Fruit fly (Drosophila melanogaster) whole organism, embryonic: ENCODE results near the gene CG15877.

ENCODE experiments used
- ATbp ChIP-seq: fragments of 200-800 bp; sonication (Bioruptor generic); optimal IDR thresholded peaks from 2 replicates; lab custom pipeline; 2017; ENCODE audit warnings: missing biosample characterization, mild to moderate bottlenecking, missing genetic modification characterization, missing genetic modification reagents
- Ada2b ChIP-seq: fragments of 200-800 bp; sonication (Bioruptor generic); IDR thresholded peaks from 2 replicates; pipeline ENCODE4 v1.3.6; 2022; ENCODE audit warnings: missing biosample characterization, missing genetic modification characterization
- Aef1 ChIP-seq: fragments of 200-800 bp; sonication (Bioruptor generic); IDR thresholded peaks from 3 replicates; pipeline ENCODE4 v1.3.6; 2022; ENCODE audit warnings: missing biosample characterization, missing genetic modification characterization
- Atf-2 ChIP-seq: fragments of 200-800 bp; sonication (Bioruptor generic); optimal IDR thresholded peaks from 2 replicates; lab custom pipeline; 2016; ENCODE audit warnings: missing biosample characterization, missing genetic modification characterization
- Blimp-1 ChIP-seq: fragments of 200-800 bp; sonication (Bioruptor generic); optimal IDR thresholded peaks from 3 replicates; lab custom pipeline; 2018; ENCODE audit warnings: missing biosample characterization, missing genetic modification characterization, mild to moderate bottlenecking, moderate library complexity, missing genetic modification reagents
- CG10366 ChIP-seq: fragments of 200-800 bp; sonication (Bioruptor generic); IDR thresholded peaks from 2 replicates; pipeline ENCODE4 v1.3.6; 2022; ENCODE audit warnings: missing biosample characterization, missing genetic modification characterization
- CG10979 ChIP-seq: fragments of 200-800 bp; sonication (Bioruptor generic); optimal IDR thresholded peaks from 2 replicates; lab custom pipeline; 2018; ENCODE audit warnings: missing biosample characterization, mild to moderate bottlenecking, missing genetic modification characterization, moderate library complexity
- CG11560 ChIP-seq: fragments of 200-800 bp; sonication (Bioruptor generic); IDR thresholded peaks from 3 replicates; pipeline ENCODE4 v1.3.6; 2022; ENCODE audit warnings: missing biosample characterization, missing genetic modification characterization
- CG12391 ChIP-seq: fragments of 200-800 bp; sonication (Bioruptor generic); optimal IDR thresholded peaks from 3 replicates; lab custom pipeline; 2018; ENCODE audit warnings: missing biosample characterization, mild to moderate bottlenecking, missing genetic modification characterization, moderate library complexity
- CG12769 ChIP-seq: fragments of 200-800 bp; sonication (Bioruptor generic); optimal IDR thresholded peaks from 2 replicates; lab custom pipeline; 2019; ENCODE audit warnings: missing biosample characterization, mild to moderate bottlenecking, missing genetic modification characterization, moderate library complexity
- CG13424 ChIP-seq: fragments of 200-800 bp; sonication (Bioruptor generic); optimal IDR thresholded peaks from 2 replicates; lab custom pipeline; 2019; ENCODE audit warnings: missing biosample characterization, mild to moderate bottlenecking, missing genetic modification characterization, moderate library complexity
- CG17328 ChIP-seq: fragments of 200-800 bp; sonication (Bioruptor generic); IDR thresholded peaks from 2 replicates; pipeline ENCODE4 v1.3.6; 2022; ENCODE audit warnings: missing biosample characterization, missing genetic modification characterization
- CG17829 ChIP-seq: fragments of 200-800 bp; optimal IDR thresholded peaks from 2 replicates; lab custom pipeline; 2019; ENCODE audit warnings: missing biosample characterization, mild to moderate bottlenecking, missing genetic modification characterization, moderate library complexity
- CG18262 ChIP-seq: fragments of 200-800 bp; optimal IDR thresholded peaks from 3 replicates; lab custom pipeline; 2019; ENCODE audit warnings: missing biosample characterization, mild to moderate bottlenecking, missing genetic modification characterization, moderate library complexity
- CG30403 ChIP-seq: fragments of 200-800 bp; sonication (Bioruptor generic); optimal IDR thresholded peaks from 3 replicates; lab custom pipeline; 2016; ENCODE audit warnings: missing biosample characterization, missing genetic modification characterization
- CG7839 ChIP-seq: fragments of 200-800 bp; sonication (Bioruptor generic); optimal IDR thresholded peaks from 3 replicates; lab custom pipeline; 2018; ENCODE audit warnings: missing biosample characterization, mild to moderate bottlenecking, missing genetic modification characterization, moderate library complexity
- CG8359 ChIP-seq: fragments of 200-800 bp; sonication (Bioruptor generic); optimal IDR thresholded peaks from 2 replicates; lab custom pipeline; 2017; ENCODE audit warnings: missing biosample characterization, mild to moderate bottlenecking, missing genetic modification characterization, borderline replicate concordance
- CG9797 ChIP-seq: fragments of 200-800 bp; sonication (Bioruptor generic); optimal IDR thresholded peaks from 3 replicates; lab custom pipeline; 2018; ENCODE audit warnings: missing biosample characterization, mild to moderate bottlenecking, missing genetic modification characterization
- Deaf1 ChIP-seq: fragments of 200-800 bp; optimal IDR thresholded peaks from 3 replicates; lab custom pipeline; 2019; ENCODE audit warnings: missing biosample characterization, mild to moderate bottlenecking, missing genetic modification characterization, moderate library complexity
- E2f2 ChIP-seq: fragments of 200-800 bp; sonication (Bioruptor generic); IDR thresholded peaks from 2 replicates; pipeline ENCODE4 v1.3.6; 2022; ENCODE audit warnings: missing biosample characterization, missing genetic modification characterization
- Eip74EF ChIP-seq, 2 experiments: fragments of 200-800 bp in 1 of 2; fragments of >200 bp in 1 of 2; sonication (Bioruptor generic) in 1 of 2; optimal IDR thresholded peaks; 2 replicates each; lab custom pipeline; 2017 to 2019; ENCODE audit warnings: missing biosample characterization in 2 of 2, missing genetic modification characterization in 2 of 2, mild to moderate bottlenecking in 1 of 2, moderate library complexity in 1 of 2
- H15 ChIP-seq: fragments of 200-800 bp; sonication (Bioruptor generic); IDR thresholded peaks from 3 replicates; pipeline ENCODE4 v1.3.6; 2022; ENCODE audit warnings: missing biosample characterization, missing genetic modification characterization
- Med ChIP-seq: fragments of 200-800 bp; sonication (Bioruptor generic); peaks from one replicate; lab custom pipeline; 2016; ENCODE audit warnings: missing biosample characterization, missing genetic modification characterization, mild to moderate bottlenecking, inconsistent platforms, moderate library complexity
- Poxn ChIP-seq: fragments of 200-800 bp; sonication (Bioruptor generic); IDR thresholded peaks from 2 replicates; pipeline ENCODE4 v1.3.6; 2022; ENCODE audit warnings: missing biosample characterization, missing genetic modification characterization
- Sox102F ChIP-seq: fragments of 200-800 bp; sonication (Bioruptor generic); optimal IDR thresholded peaks from 2 replicates; lab custom pipeline; 2018; ENCODE audit warnings: missing biosample characterization, mild to moderate bottlenecking, missing genetic modification characterization, moderate library complexity
- abd-A ChIP-seq: fragments of 200-800 bp; sonication (Bioruptor generic); optimal IDR thresholded peaks from 3 replicates; lab custom pipeline; 2019; ENCODE audit warnings: missing biosample characterization, mild to moderate bottlenecking, missing genetic modification characterization, moderate library complexity
- ac ChIP-seq: fragments of 200-800 bp; sonication (Bioruptor generic); optimal IDR thresholded peaks from 3 replicates; lab custom pipeline; 2017; ENCODE audit warnings: missing biosample characterization, mild to moderate bottlenecking, missing genetic modification characterization
- aop ChIP-seq: fragments of 200-800 bp; sonication (Bioruptor generic); IDR thresholded peaks from 2 replicates; pipeline ENCODE4 v1.3.6; 2022; ENCODE audit warnings: missing biosample characterization, missing genetic modification characterization
- ap ChIP-seq: fragments of 200-800 bp; sonication (Bioruptor generic); IDR thresholded peaks from 2 replicates; pipeline ENCODE4 v1.3.6; 2022; ENCODE audit warnings: missing biosample characterization, missing genetic modification characterization
- ase ChIP-seq: fragments of 200-800 bp; sonication (Bioruptor generic); IDR thresholded peaks from 3 replicates; pipeline ENCODE4 v1.3.6; 2022; ENCODE audit warnings: missing biosample characterization, missing genetic modification characterization
- bsh ChIP-seq, 2 experiments: fragments of 200-800 bp; sonication (Bioruptor generic); optimal IDR thresholded peaks; 2 replicates each; lab custom pipeline; 2017 to 2018; ENCODE audit warnings: mild to moderate bottlenecking in 2 of 2, missing biosample characterization in 2 of 2, missing genetic modification characterization in 2 of 2, moderate library complexity in 1 of 2
- chinmo ChIP-seq: fragments of 200-800 bp; sonication (Bioruptor generic); IDR thresholded peaks from 4 replicates; pipeline ENCODE4 v1.3.6; 2022; ENCODE audit warnings: missing biosample characterization, missing genetic modification characterization; ENCODE audit not compliant: partially characterized antibody
- corto ChIP-seq: fragments of 200-800 bp; sonication (Bioruptor generic); optimal IDR thresholded peaks from 2 replicates; lab custom pipeline; 2016; ENCODE audit warnings: missing biosample characterization, mild to moderate bottlenecking, missing genetic modification characterization, moderate library complexity
- gem ChIP-seq: fragments of 200-800 bp; sonication (Bioruptor generic); optimal IDR thresholded peaks from 2 replicates; lab custom pipeline; 2019; ENCODE audit warnings: missing biosample characterization, mild to moderate bottlenecking, missing genetic modification characterization, moderate library complexity
- grau ChIP-seq: fragments of 200-800 bp; optimal IDR thresholded peaks from 3 replicates; lab custom pipeline; 2019; ENCODE audit warnings: missing biosample characterization, mild to moderate bottlenecking, missing genetic modification characterization, moderate library complexity
- kni ChIP-seq: fragments of 200-800 bp; sonication (Bioruptor generic); optimal IDR thresholded peaks from 3 replicates; lab custom pipeline; 2017; ENCODE audit warnings: mild to moderate bottlenecking, missing biosample characterization, missing genetic modification reagents, missing genetic modification characterization
- lola ChIP-seq, 3 experiments: fragments of >200 bp in 2 of 3; fragments of 200-800 bp in 1 of 3; sonication (Bioruptor generic) in 1 of 3; optimal IDR thresholded peaks; 2 replicates each; lab custom pipeline; 2017 to 2019; ENCODE audit warnings: missing biosample characterization in 3 of 3, missing genetic modification characterization in 3 of 3, mild to moderate bottlenecking in 1 of 3, moderate library complexity in 1 of 3
- nmo ChIP-seq: fragments of 200-800 bp; sonication (Bioruptor generic); optimal IDR thresholded peaks from 2 replicates; lab custom pipeline; 2018; ENCODE audit warnings: missing biosample characterization, mild to moderate bottlenecking, missing genetic modification characterization, moderate library complexity
- p53 ChIP-seq: fragments of 200-800 bp; sonication (Bioruptor generic); optimal IDR thresholded peaks from 2 replicates; lab custom pipeline; 2016; ENCODE audit warnings: missing biosample characterization, missing genetic modification characterization
- phol ChIP-seq: fragments of 200-800 bp; sonication (Bioruptor generic); optimal IDR thresholded peaks from 3 replicates; lab custom pipeline; 2018; ENCODE audit warnings: missing biosample characterization, mild to moderate bottlenecking, missing genetic modification characterization, moderate library complexity
- psq ChIP-seq: fragments of 200-800 bp; sonication (Bioruptor generic); optimal IDR thresholded peaks from 2 replicates; lab custom pipeline; 2017; ENCODE audit warnings: missing biosample characterization, missing genetic modification characterization
- pzg ChIP-seq: fragments of 200-800 bp; sonication (Bioruptor generic); optimal IDR thresholded peaks from 3 replicates; lab custom pipeline; 2018; ENCODE audit warnings: missing biosample characterization, mild to moderate bottlenecking, missing genetic modification characterization, moderate library complexity
- row ChIP-seq: fragments of 200-800 bp; sonication (Bioruptor generic); IDR thresholded peaks from 3 replicates; pipeline ENCODE4 v1.3.6; 2022; ENCODE audit warnings: missing biosample characterization, missing genetic modification characterization
- sens ChIP-seq: fragments of 200-800 bp; sonication (Bioruptor generic); peaks from one replicate; lab custom pipeline; 2016; ENCODE audit warnings: missing biosample characterization, missing genetic modification characterization
- sisA ChIP-seq: fragments of 200-800 bp; sonication (Bioruptor generic); IDR thresholded peaks from 2 replicates; pipeline ENCODE4 v1.3.6; 2022; ENCODE audit warnings: missing biosample characterization, missing genetic modification characterization
- unpg ChIP-seq: fragments of 200-800 bp; sonication (Bioruptor generic); optimal IDR thresholded peaks from 3 replicates; lab custom pipeline; 2018; ENCODE audit warnings: missing biosample characterization, mild to moderate bottlenecking, missing genetic modification characterization, moderate library complexity
- vfl ChIP-seq: fragments of 200-800 bp; sonication (Bioruptor generic); optimal IDR thresholded peaks from 2 replicates; lab custom pipeline; 2016; ENCODE audit warnings: missing biosample characterization, missing genetic modification characterization
- vvl ChIP-seq: fragments of 200-800 bp; sonication (Bioruptor generic); IDR thresholded peaks from 2 replicates; pipeline ENCODE4 v1.3.6; 2022; ENCODE audit warnings: missing biosample characterization, missing genetic modification characterization
- zen ChIP-seq: fragments of 200-800 bp; sonication (Bioruptor generic); optimal IDR thresholded peaks from 3 replicates; lab custom pipeline; 2018; ENCODE audit warnings: missing biosample characterization, mild to moderate bottlenecking, missing genetic modification characterization, moderate library complexity

The CG15877 gene

DNA sequence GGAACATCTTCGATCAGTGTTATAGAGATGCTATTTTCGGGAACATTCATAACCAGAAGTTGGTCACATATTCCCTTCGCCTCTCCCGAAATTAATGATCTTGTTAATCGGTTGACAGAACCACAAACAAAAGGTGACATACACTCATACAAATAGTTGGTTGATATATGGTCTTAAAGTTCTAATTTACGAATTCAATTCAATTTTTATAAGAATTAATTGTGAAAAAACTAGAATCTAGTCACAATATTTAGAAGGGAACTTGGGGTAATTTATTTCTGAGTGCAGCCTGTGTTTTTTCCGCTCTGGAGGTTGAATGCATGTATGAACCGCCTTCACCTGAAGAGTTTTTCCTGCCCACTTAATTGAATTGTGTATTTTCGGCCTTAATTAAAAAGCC, 22.4 kb upstream of the CG15877 start (continued):
- no peak for TF ChIP-seq aop (GFP tag; lab: Robert Waterston, UW)
- TF ChIP-seq ATbp (GFP tag; lab: Kevin White, UChicago) = peak; percentile 4
- TF ChIP-seq Ada2b (GFP tag; lab: Robert Waterston, UW) = no peak
- peak in 1 of 2 experiments; percentile 70 for TF ChIP-seq bsh (GFP tag; optimal IDR thresholded peaks at IDR 0.05; lab: Kevin White, UChicago)
- TF ChIP-seq Atf-2 (GFP tag; lab: Kevin White, UChicago) = no peak
- TF ChIP-seq CG7839 (tag; lab: Kevin White, UChicago) = peak; percentile 5
- peak; percentile 43 for TF ChIP-seq unpg
- TF ChIP-seq CG17829 (tag; lab: Kevin White, UChicago) = peak; percentile 21
- no peak for TF ChIP-seq CG9797 (GFP tag; lab: Kevin White, UChicago)
- TF ChIP-seq CG10979 (tag; lab: Kevin White, UChicago) = peak; percentile 44
- TF ChIP-seq gem = peak; percentile 52
- no peak for TF ChIP-seq zen (tag; lab: Kevin White, UChicago)
- 0 out of 2 replicates have a peak, but pooled peaks have one; percentile 13 for TF ChIP-seq sisA (GFP tag; lab: Robert Waterston, UW)
- TF ChIP-seq CG13424 = peak; percentile 20
- TF ChIP-seq CG18262 (tag; lab: Kevin White, UChicago) = peak; percentile 18
- TF ChIP-seq CG12391 (tag; lab: Kevin White, UChicago) = peak; percentile 11
- TF ChIP-seq phol (tag; lab: Kevin White, UChicago) = peak; percentile 17
- TF ChIP-seq row (GFP tag; lab: Robert Waterston, UW) = 0 out of 3 replicates have a peak, but pooled peaks have one; percentile 12
- TF ChIP-seq lola (GFP tag; optimal IDR thresholded peaks at IDR 0.05; lab: Kevin White, UChicago) = peak in 1 of 3 experiments; percentile 29
- peak; percentile 14 for TF ChIP-seq CG30403 (GFP tag; lab: Kevin White, UChicago)
- peak; percentile 9 for TF ChIP-seq grau (tag; lab: Kevin White, UChicago)
- peak; percentile 64 for TF ChIP-seq Med (GFP tag; lab: Kevin White, UChicago)
- peak; percentile 33 for TF ChIP-seq nmo (GFP tag; lab: Kevin White, UChicago)
- peak; percentile 39; the same call in 1 of the 2 replicates for TF ChIP-seq ap (GFP tag; lab: Robert Waterston, UW)
- 0 out of 2 replicates have a peak, but pooled peaks have one; percentile 8 for TF ChIP-seq CG10366 (GFP tag; lab: Robert Waterston, UW)
- peak; percentile 58 for TF ChIP-seq Sox102F (GFP tag; lab: Kevin White, UChicago)
- no peak for TF ChIP-seq CG12769 (tag; lab: Kevin White, UChicago)
- peak; percentile 45 for TF ChIP-seq Blimp-1
- TF ChIP-seq CG17328 (GFP tag; lab: Robert Waterston, UW) = peak; percentile 23; the same call in 1 of the 2 replicates
- no peak for TF ChIP-seq p53 (GFP tag; lab: Kevin White, UChicago)
- TF ChIP-seq CG8359 (GFP tag; lab: Kevin White, UChicago) = no peak
- TF ChIP-seq E2f2 = no peak
- no peak for TF ChIP-seq Aef1 (GFP tag; lab: Robert Waterston, UW)
- no peak for TF ChIP-seq pzg (GFP tag; lab: Kevin White, UChicago)
- peak; percentile 73 for TF ChIP-seq sens
- TF ChIP-seq ase (GFP tag; lab: Robert Waterston, UW) = no peak
- TF ChIP-seq, all 482 proteins: peak for 35

DNA sequence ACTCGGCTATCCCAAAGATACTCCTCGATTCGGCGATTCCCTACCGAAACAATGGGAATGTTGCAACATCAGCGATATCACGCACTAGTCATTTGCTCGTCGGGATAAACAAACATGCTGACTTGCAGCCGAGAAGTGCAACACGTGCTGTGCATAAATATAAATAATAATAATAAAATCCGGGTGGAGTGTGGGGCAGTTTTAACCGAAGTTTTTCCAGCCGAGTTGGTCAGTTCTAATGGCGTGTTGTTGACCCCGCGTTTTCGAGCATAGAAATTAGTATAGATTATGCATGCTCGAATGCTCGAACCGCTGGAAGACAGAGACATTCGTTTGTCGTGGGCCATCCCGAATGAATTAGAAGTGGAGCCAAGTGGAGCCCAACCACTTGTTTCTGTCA, 21.3 kb upstream of the CG15877 start:
- TF ChIP-seq Poxn (GFP tag; lab: Robert Waterston, UW) (no peak), CG11560 (no peak), CG9797 (GFP tag; lab: Kevin White, UChicago) (no peak), vfl (GFP tag; lab: Kevin White, UChicago) (no peak), Eip74EF (GFP tag; optimal IDR thresholded peaks at IDR 0.05; lab: Kevin White, UChicago) (peak in 1 of 2 experiments; percentile 37), chinmo (GFP tag; lab: Robert Waterston, UW) (no peak), psq (GFP tag; lab: Kevin White, UChicago) (no peak), abd-A (tag; lab: Kevin White, UChicago) (peak; percentile 7), CG8359 (GFP tag; lab: Kevin White, UChicago) (no peak), pzg (GFP tag; lab: Kevin White, UChicago) (no peak), kni (peak; percentile 65), Deaf1 (tag; lab: Kevin White, UChicago) (no peak), H15 (GFP tag; lab: Robert Waterston, UW) (0 out of 3 replicates have a peak, but pooled peaks have one; percentile 40), corto (GFP tag; lab: Kevin White, UChicago) (no peak), vvl (peak; percentile 64; the same call in 1 of the 2 replicates), ac (GFP tag; lab: Kevin White, UChicago) (no peak)
